Fruit fly (Drosophila melanogaster): ENCODE measurements around the gene CG4511.

Gene CG4511

dm6 chr3R:10888633-10889519, 34.6 kb downstream of the CG4511 start (continued):
- TF ChIP-seq aop (GFP tag; IDR thresholded peaks at IDR 0.05) (no peak), Max (GFP tag; optimal IDR thresholded peaks at IDR 0.05) (no peak), tll (GFP tag; optimal IDR thresholded peaks at IDR 0.05) (no peak), Atf-2 (GFP tag; optimal IDR thresholded peaks at IDR 0.05) (no peak), chinmo (GFP tag; IDR thresholded peaks at IDR 0.05; ENCODE audit: partially characterized antibody) (peak; percentile 98), CG8388 (GFP tag; optimal IDR thresholded peaks at IDR 0.05) (no peak), Xrp1 (GFP tag; IDR thresholded peaks at IDR 0.05) (peak; percentile 19; the same call in 1 of the 2 replicates), dm (GFP tag; optimal IDR thresholded peaks at IDR 0.05) (no peak), insv (GFP tag; optimal IDR thresholded peaks at IDR 0.05) (no peak), CG13424 (tag; optimal IDR thresholded peaks at IDR 0.05) (peak; percentile 15), unpg (GFP tag; optimal IDR thresholded peaks at IDR 0.05) (peak; percentile 35), dan (GFP tag; IDR thresholded peaks at IDR 0.05) (no peak), eyg (GFP tag; optimal IDR thresholded peaks at IDR 0.05) (no peak), lab (GFP tag; optimal IDR thresholded peaks at IDR 0.05) (peak; percentile 55), CG15601 (tag; optimal IDR thresholded peaks at IDR 0.05) (no peak), CG32772 (GFP tag; IDR thresholded peaks at IDR 0.05) (peak; percentile 21; the same call in 1 of the 2 replicates), CG2129 (GFP tag; IDR thresholded peaks at IDR 0.05; ENCODE audit: partially characterized antibody) (no peak), exex (tag; optimal IDR thresholded peaks at IDR 0.05) (peak; percentile 58), crp (GFP tag; optimal IDR thresholded peaks at IDR 0.05) (no peak), Hand (GFP tag; optimal IDR thresholded peaks at IDR 0.05) (peak; percentile 44), CG2875 (GFP tag; optimal IDR thresholded peaks at IDR 0.05) (no peak), E2f1 (GFP tag; IDR thresholded peaks at IDR 0.05) (no peak), CG1832 (GFP tag; optimal IDR thresholded peaks at IDR 0.05) (no peak), Ets97D (GFP tag; optimal IDR thresholded peaks at IDR 0.05) (no peak), Aef1 (GFP tag; IDR thresholded peaks at IDR 0.05) (peak; percentile 27; the same call in 1 of the 3 replicates), NfI (GFP tag; optimal IDR thresholded peaks at IDR 0.05) (peak; percentile 17), CG13775 (GFP tag; optimal IDR thresholded peaks at IDR 0.05) (no peak), CG18476 (GFP tag; optimal IDR thresholded peaks at IDR 0.05) (no peak), E2f2 (GFP tag; IDR thresholded peaks at IDR 0.05) (no peak), repo (GFP tag; optimal IDR thresholded peaks at IDR 0.05) (no peak), pum (GFP tag; optimal IDR thresholded peaks at IDR 0.05) (no peak), D19A (tag; optimal IDR thresholded peaks at IDR 0.05) (no peak), bigmax (GFP tag; optimal IDR thresholded peaks at IDR 0.05) (no peak), sisA (GFP tag; IDR thresholded peaks at IDR 0.05) (no peak; the same call in 1 of the 2 replicates), CG17912 (GFP tag; optimal IDR thresholded peaks at IDR 0.05) (no peak), run (tag; optimal IDR thresholded peaks at IDR 0.05) (no peak), NC2β (GFP tag; optimal IDR thresholded peaks at IDR 0.05) (no peak), Taf1 (GFP tag; IDR thresholded peaks at IDR 0.05) (peak; percentile 47; the same call in 1 of the 2 replicates), gcm (GFP tag; optimal IDR thresholded peaks at IDR 0.05) (no peak), vnd (GFP tag; IDR thresholded peaks at IDR 0.05; ENCODE audit: partially characterized antibody) (no peak), stwl (tag; optimal IDR thresholded peaks at IDR 0.05) (no peak), CG17385 (GFP tag; optimal IDR thresholded peaks at IDR 0.05) (peak; percentile 65), tin (GFP tag; optimal IDR thresholded peaks at IDR 0.05) (no peak), ftz-f1 (GFP tag; optimal IDR thresholded peaks at IDR 0.05) (no peak), CG8089 (GFP tag; optimal IDR thresholded peaks at IDR 0.05) (no peak), CG9609 (GFP tag; optimal IDR thresholded peaks at IDR 0.05) (no peak), pho (GFP tag; optimal IDR thresholded peaks at IDR 0.05) (no peak), yki (optimal IDR thresholded peaks at IDR 0.05) (peak; percentile 83), Med (GFP tag) (peak; percentile 90)

Data from whole organism, embryonic.